Worm (Caenorhabditis elegans) whole organism, L3 larva: ENCODE data around the gene cyp-34A10.

ENCODE experiments used
- elt-3 ChIP-seq, 3 experiments: fragments of 150-350 bp in 1 of 3; sonication (generic microtip) in 2 of 3; optimal IDR thresholded peaks; 2 replicates in 2 of 3; 4 replicates in 1 of 3; lab custom pipeline; 2014 to 2017; ENCODE audit warnings: missing biosample characterization in 3 of 3, missing genetic modification characterization in 3 of 3
- lin-15B ChIP-seq: fragments of 150-350 bp; optimal IDR thresholded peaks from 2 replicates; lab custom pipeline; 2014; ENCODE audit warnings: missing biosample characterization, missing genetic modification characterization
- unc-62 ChIP-seq: fragments of 150-350 bp; sonication (generic microtip); optimal IDR thresholded peaks from 4 replicates; lab custom pipeline; 2014; ENCODE audit warnings: missing biosample characterization, missing genetic modification reagents, missing genetic modification characterization

DNA sequence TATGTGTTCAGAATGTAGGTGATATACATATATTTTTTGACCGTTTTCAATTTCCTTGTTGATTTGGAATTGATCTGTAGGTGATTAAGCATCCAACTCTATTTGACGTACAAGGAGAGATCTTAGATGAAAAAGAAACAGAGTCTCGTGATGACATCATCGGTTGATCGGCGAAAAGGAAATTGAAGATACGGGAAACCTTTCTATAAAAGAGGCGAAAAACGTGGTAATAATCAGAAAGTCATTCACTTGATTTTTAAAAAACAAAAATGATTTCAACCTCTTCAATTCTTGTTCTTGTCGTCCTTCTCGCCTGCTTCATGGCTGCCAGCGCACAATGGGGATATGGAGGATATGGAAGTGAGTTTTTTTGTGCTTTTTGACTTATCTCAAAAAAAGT is 11.4 kb upstream of the cyp-34A10 start, which contains the start of gene nlp-29:
- TF ChIP-seq elt-3 (tag; optimal IDR thresholded peaks at IDR 0.05; lab: Kevin White, UChicago), result no peak
- no peak for TF ChIP-seq unc-62
- TF ChIP-seq lin-15B (tag; lab: Kevin White, UChicago), result no peak
